Fruit fly (Drosophila melanogaster): ENCODE results near the gene CG31674.

CG31674 gene

dm6 chr2L:20878463-20878862 is 47.4 kb downstream of the CG31674 start:
- TF ChIP-seq CG34376 (GFP tag; optimal IDR thresholded peaks at IDR 0.05): peak; percentile 44
- peak; percentile 32 for TF ChIP-seq Med (GFP tag)
- peak; percentile 75 for TF ChIP-seq Ets65A (GFP tag)
- no peak for TF ChIP-seq Ssrp (tag; optimal IDR thresholded peaks at IDR 0.05)
- no peak for TF ChIP-seq CG10462 (GFP tag; optimal IDR thresholded peaks at IDR 0.05)
- no peak for TF ChIP-seq Awh (GFP tag; IDR thresholded peaks at IDR 0.05)
- TF ChIP-seq CG15479 (GFP tag; optimal IDR thresholded peaks at IDR 0.05): peak; percentile 44
- peak; percentile 69 for TF ChIP-seq gem (tag; optimal IDR thresholded peaks at IDR 0.05)
- TF ChIP-seq CG4854 (GFP tag; optimal IDR thresholded peaks at IDR 0.05): no peak
- peak; percentile 2 for TF ChIP-seq sens (GFP tag)
- no peak for TF ChIP-seq CG9727 (GFP tag; optimal IDR thresholded peaks at IDR 0.05)
- peak in 1 of 2 experiments; percentile 10 for TF ChIP-seq Hr78 (GFP tag; optimal IDR thresholded peaks at IDR 0.05)
- TF ChIP-seq CG32767 (GFP tag; IDR thresholded peaks at IDR 0.05): no peak
- TF ChIP-seq Eip74EF (GFP tag; optimal IDR thresholded peaks at IDR 0.05): peak in 1 of 2 experiments; percentile 15

dm6 chr2L:20879567-20880141 is 48.6 kb downstream of the CG31674 start:
- TF ChIP-seq h (optimal IDR thresholded peaks at IDR 0.05) (no peak), az2 (GFP tag; optimal IDR thresholded peaks at IDR 0.05) (no peak), vvl (GFP tag; IDR thresholded peaks at IDR 0.05) (peak; percentile 59; the same call in 1 of the 2 replicates), amos (GFP tag; IDR thresholded peaks at IDR 0.05; ENCODE audit: partially characterized antibody) (no peak), NFAT (GFP tag; IDR thresholded peaks at IDR 0.05) (peak; percentile 23; the same call in 1 of the 2 replicates), CG12769 (tag; optimal IDR thresholded peaks at IDR 0.05) (peak; percentile 58), CG13624 (GFP tag; optimal IDR thresholded peaks at IDR 0.05) (peak; percentile 35), chinmo (GFP tag; IDR thresholded peaks at IDR 0.05; ENCODE audit: partially characterized antibody) (0 out of 4 replicates have a peak, but pooled peaks have one; percentile 47), CG13894 (tag; optimal IDR thresholded peaks at IDR 0.05) (peak; percentile 66), cwo (GFP tag; optimal IDR thresholded peaks at IDR 0.05) (peak; percentile 81), CG18599 (GFP tag; optimal IDR thresholded peaks at IDR 0.05) (peak; percentile 12), Atf6 (GFP tag; IDR thresholded peaks at IDR 0.05) (no peak), so (GFP tag; IDR thresholded peaks at IDR 0.05) (0 out of 3 replicates have a peak, but pooled peaks have one; percentile 23), B-H2 (GFP tag; optimal IDR thresholded peaks at IDR 0.05) (peak; percentile 16), abd-A (tag; optimal IDR thresholded peaks at IDR 0.05) (peak; percentile 44), Med (GFP tag) (peak; percentile 67), sd (tag; optimal IDR thresholded peaks at IDR 0.05) (peak; percentile 49), Hmr (GFP tag; optimal IDR thresholded peaks at IDR 0.05) (peak; percentile 3), CG8290 (GFP tag; optimal IDR thresholded peaks at IDR 0.05) (no peak), CG8290 (tag; optimal IDR thresholded peaks at IDR 0.05) (peak in 1 of 2 experiments; percentile 52), Gsc (GFP tag; IDR thresholded peaks at IDR 0.05) (no peak), CG11560 (tag; IDR thresholded peaks at IDR 0.05) (no peak)

dm6 chr2L:20880476-20880875 is 49.4 kb downstream of the CG31674 start:
- no peak for TF ChIP-seq vnd (GFP tag; IDR thresholded peaks at IDR 0.05; ENCODE audit: partially characterized antibody)
- TF ChIP-seq lola (GFP tag; optimal IDR thresholded peaks at IDR 0.05): no peak
- TF ChIP-seq H2.0 (GFP tag; IDR thresholded peaks at IDR 0.05): no peak
- no peak for TF ChIP-seq trem (tag; optimal IDR thresholded peaks at IDR 0.05)
- no peak for TF ChIP-seq CG2120 (GFP tag; optimal IDR thresholded peaks at IDR 0.05)
- no peak for TF ChIP-seq esg (GFP tag; conservative IDR thresholded peaks at IDR 0.05)
- TF ChIP-seq CG31441 (GFP tag; IDR thresholded peaks at IDR 0.05): no peak
- TF ChIP-seq bigmax (GFP tag; optimal IDR thresholded peaks at IDR 0.05): no peak
- no peak for TF ChIP-seq pfk (GFP tag; optimal IDR thresholded peaks at IDR 0.05)
- TF ChIP-seq hb (GFP tag; IDR thresholded peaks at IDR 0.05; ENCODE audit: partially characterized antibody): no peak
- TF ChIP-seq CG8924 (tag; optimal IDR thresholded peaks at IDR 0.05): no peak
- TF ChIP-seq jumu (GFP tag; optimal IDR thresholded peaks at IDR 0.05): no peak
- TF ChIP-seq bowl (GFP tag; IDR thresholded peaks at IDR 0.05): no peak
- TF ChIP-seq ind (GFP tag; optimal IDR thresholded peaks at IDR 0.05): peak; percentile 10
- TF ChIP-seq CG11456 (GFP tag; IDR thresholded peaks at IDR 0.05): no peak

Measured in whole organism, embryonic.